Worm (Caenorhabditis elegans) whole organism, young adult: Measurements from ENCODE around the gene moc-5.
A peak's percentile ranks its signal among the peaks of the same experiment; 100 is the strongest.

Experiments
- B0261.1 ChIP-seq: sonication (generic microtip); optimal IDR thresholded peaks from 2 replicates; lab custom pipeline; 2016; ENCODE audit warnings: mild to moderate bottlenecking, missing genetic modification characterization, moderate library complexity, missing compliant biosample characterization
- B0336.3 ChIP-seq: fragments of 200-800 bp; sonication (Bioruptor generic); IDR thresholded peaks from 2 replicates; pipeline ENCODE4 v1.3.6; 2022; ENCODE audit warnings: missing genetic modification characterization, missing compliant biosample characterization
- F10E7.11 ChIP-seq: sonication (generic microtip); optimal IDR thresholded peaks from 2 replicates; lab custom pipeline; 2017; ENCODE audit warnings: mild to moderate bottlenecking, missing genetic modification characterization, moderate library complexity, missing compliant biosample characterization
- F22D6.2 ChIP-seq: sonication (generic microtip); optimal IDR thresholded peaks from 2 replicates; lab custom pipeline; 2016; ENCODE audit warnings: mild to moderate bottlenecking, missing genetic modification characterization, missing compliant biosample characterization
- F33H1.4 ChIP-seq: fragments of 200-800 bp; sonication (Bioruptor generic); IDR thresholded peaks from 2 replicates; pipeline ENCODE4 v1.3.6; 2022; ENCODE audit warnings: missing genetic modification reagents, missing genetic modification characterization, missing compliant biosample characterization
- F57C9.4 ChIP-seq: sonication (generic microtip); optimal IDR thresholded peaks from 2 replicates; lab custom pipeline; 2017; ENCODE audit warnings: mild to moderate bottlenecking, missing genetic modification characterization, missing compliant biosample characterization
- cebp-1 ChIP-seq, 2 experiments: fragments of 200-800 bp in 1 of 2; sonication (Bioruptor generic) in 1 of 2; sonication (generic microtip) in 1 of 2; IDR thresholded peaks in 1 of 2; optimal IDR thresholded peaks in 1 of 2; 2 replicates each; pipeline versions ENCODE4 v1.3.6 to Lab custom; 2017 to 2022; ENCODE audit warnings: missing compliant biosample characterization in 2 of 2, missing genetic modification characterization in 2 of 2, mild to moderate bottlenecking in 1 of 2, missing genetic modification reagents in 1 of 2, moderate library complexity in 1 of 2
- ceh-100 ChIP-seq: fragments of 200-800 bp; sonication (Bioruptor generic); IDR thresholded peaks from 2 replicates; pipeline ENCODE4 v1.3.6; 2022; ENCODE audit warnings: missing genetic modification reagents, missing genetic modification characterization, missing compliant biosample characterization
- dox-1 ChIP-seq: fragments of 200-800 bp; sonication (Bioruptor generic); IDR thresholded peaks from 2 replicates; pipeline ENCODE4 v1.3.6; 2022; ENCODE audit warnings: missing genetic modification reagents, missing genetic modification characterization, missing compliant biosample characterization
- egrh-3 ChIP-seq: fragments of 200-800 bp; sonication (Bioruptor generic); IDR thresholded peaks from 2 replicates; pipeline ENCODE4 v1.3.6; 2022; ENCODE audit warnings: missing genetic modification reagents, missing genetic modification characterization, missing compliant biosample characterization
- hlh-26 ChIP-seq: fragments of 200-800 bp; sonication (Bioruptor generic); conservative IDR thresholded peaks from 2 replicates; pipeline ENCODE4 v1.3.6; 2022; ENCODE audit warnings: missing genetic modification reagents, missing genetic modification characterization, missing compliant biosample characterization
- hmg-1.2 ChIP-seq: fragments of 200-800 bp; sonication (Bioruptor generic); IDR thresholded peaks from 2 replicates; pipeline ENCODE4 v1.3.6; 2022; ENCODE audit warnings: missing genetic modification reagents, missing genetic modification characterization, missing compliant biosample characterization
- hrde-1 ChIP-seq: sonication (generic microtip); optimal IDR thresholded peaks from 2 replicates; lab custom pipeline; 2016; ENCODE audit warnings: missing genetic modification characterization, mild to moderate bottlenecking, missing compliant biosample characterization, moderate library complexity, missing genotype, missing genetic modification reagents, borderline replicate concordance
- lin-26 ChIP-seq: fragments of 200-800 bp; sonication (Bioruptor generic); IDR thresholded peaks from 2 replicates; pipeline ENCODE4 v1.3.6; 2022; ENCODE audit warnings: missing genetic modification reagents, missing genetic modification characterization, missing compliant biosample characterization
- lin-40 ChIP-seq: sonication (generic microtip); optimal IDR thresholded peaks from 2 replicates; lab custom pipeline; 2016; ENCODE audit warnings: missing genetic modification characterization, mild to moderate bottlenecking, missing compliant biosample characterization, missing genotype, missing genetic modification reagents
- nfya-2 ChIP-seq: fragments of 200-800 bp; sonication (Bioruptor generic); IDR thresholded peaks from 2 replicates; pipeline ENCODE4 v1.3.6; 2022; ENCODE audit warnings: missing genetic modification reagents, missing genetic modification characterization, missing compliant biosample characterization
- nhr-80 ChIP-seq: sonication (generic microtip); optimal IDR thresholded peaks from 2 replicates; lab custom pipeline; 2016; ENCODE audit warnings: missing genetic modification characterization, missing compliant biosample characterization
- rpc-1 ChIP-seq, 2 experiments: fragments of 150-350 bp in 1 of 2; sonication (generic microtip) in 1 of 2; optimal IDR thresholded peaks; 2 replicates each; lab custom pipeline; 2014 to 2018; ENCODE audit warnings: missing biosample characterization in 1 of 2, missing genetic modification characterization in 1 of 2, missing genetic modification reagents in 1 of 2, missing genotype in 1 of 2
- sdz-38 ChIP-seq: sonication (generic microtip); optimal IDR thresholded peaks from 2 replicates; lab custom pipeline; 2016; ENCODE audit warnings: missing genotype, missing genetic modification characterization, missing compliant biosample characterization
- somi-1 ChIP-seq: fragments of 200-800 bp; sonication (Bioruptor generic); optimal IDR thresholded peaks from 2 replicates; lab custom pipeline; 2018; ENCODE audit warnings: mild to moderate bottlenecking, missing genetic modification characterization, missing compliant biosample characterization
- tlf-1 ChIP-seq: fragments of 200-800 bp; sonication (Bioruptor generic); optimal IDR thresholded peaks from 2 replicates; lab custom pipeline; 2018; ENCODE audit warnings: mild to moderate bottlenecking, missing genetic modification characterization, missing compliant biosample characterization
- unc-62 ChIP-seq: fragments of 150-350 bp; optimal IDR thresholded peaks from 2 replicates; lab custom pipeline; 2014; ENCODE audit warnings: missing biosample characterization, missing genetic modification reagents, missing genetic modification characterization
- ztf-6 ChIP-seq: fragments of 200-800 bp; sonication (Bioruptor generic); IDR thresholded peaks from 2 replicates; pipeline ENCODE4 v1.3.6; 2022; ENCODE audit warnings: missing genetic modification reagents, missing genetic modification characterization, missing compliant biosample characterization

Gene moc-5

DNA sequence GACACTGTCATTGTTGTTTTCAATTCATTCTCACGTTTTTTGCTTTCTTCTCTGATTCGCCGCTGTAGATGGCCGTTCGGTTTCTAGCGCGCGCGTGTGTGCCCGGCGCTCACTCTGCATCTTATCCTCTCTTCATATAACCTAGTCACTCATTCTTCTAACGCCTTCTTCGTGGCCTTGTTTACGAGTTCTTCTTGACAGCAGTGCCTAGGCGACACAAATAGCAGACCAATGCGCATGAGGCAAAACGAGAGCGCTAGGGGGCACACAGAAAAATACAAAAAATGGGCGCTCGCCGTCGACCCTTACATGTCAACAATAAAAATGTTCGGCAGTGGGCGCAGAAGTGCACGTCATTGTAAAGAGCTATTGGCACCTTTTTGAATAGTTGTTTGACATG is 14.7 kb downstream of the moc-5 start (continued):
- TF ChIP-seq cebp-1 (GFP tag; IDR thresholded peaks at IDR 0.05; lab: Robert Waterston, UW) (0 out of 2 replicates have a peak, but pooled peaks have one; percentile 12), cebp-1 (tag; optimal IDR thresholded peaks at IDR 0.05; lab: Kevin White, UChicago) (peak; percentile 66), tlf-1 (GFP tag; lab: Kevin White, UChicago) (no peak), F57C9.4 (tag; lab: Kevin White, UChicago) (no peak), lin-26 (0 out of 2 replicates have a peak, but pooled peaks have one; percentile 48), rpc-1 (optimal IDR thresholded peaks at IDR 0.05; lab: Kevin White, UChicago) (no peak), rpc-1 (tag; optimal IDR thresholded peaks at IDR 0.05; lab: Kevin White, UChicago) (no peak), ztf-6 (GFP tag; lab: Robert Waterston, UW) (no peak), somi-1 (GFP tag; lab: Kevin White, UChicago) (peak; percentile 32), F22D6.2 (tag; lab: Kevin White, UChicago) (no peak), nfya-2 (GFP tag; lab: Robert Waterston, UW) (no peak), hlh-26 (GFP tag; lab: Robert Waterston, UW) (no peak), F33H1.4 (GFP tag; lab: Robert Waterston, UW) (no peak), B0261.1 (no peak)

DNA sequence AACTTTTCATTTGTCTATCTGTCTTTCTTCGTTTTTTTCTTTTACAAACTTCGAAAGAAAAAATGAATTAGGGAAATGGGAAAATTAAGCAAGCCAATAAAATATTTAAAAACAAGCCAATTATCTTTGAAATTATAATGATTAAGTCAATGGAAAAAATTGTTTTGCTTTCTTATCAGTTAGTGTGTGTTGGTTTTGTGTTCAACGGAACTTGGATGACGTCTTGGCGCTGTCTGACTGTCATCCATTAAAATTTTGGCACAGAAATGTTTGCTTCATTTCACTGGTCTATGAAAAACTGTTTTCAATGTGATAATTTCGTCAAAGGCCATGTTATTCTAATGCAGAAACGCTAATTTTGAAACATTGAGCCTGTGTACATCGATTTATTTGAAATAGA is 15.3 kb downstream of the moc-5 start:
- peak; percentile 41 for TF ChIP-seq unc-62 (GFP tag; lab: Kevin White, UChicago)
- no peak for TF ChIP-seq ceh-100 (GFP tag; lab: Robert Waterston, UW)
- TF ChIP-seq nhr-80 = peak; percentile 46
- TF ChIP-seq hmg-1.2 = no peak

DNA sequence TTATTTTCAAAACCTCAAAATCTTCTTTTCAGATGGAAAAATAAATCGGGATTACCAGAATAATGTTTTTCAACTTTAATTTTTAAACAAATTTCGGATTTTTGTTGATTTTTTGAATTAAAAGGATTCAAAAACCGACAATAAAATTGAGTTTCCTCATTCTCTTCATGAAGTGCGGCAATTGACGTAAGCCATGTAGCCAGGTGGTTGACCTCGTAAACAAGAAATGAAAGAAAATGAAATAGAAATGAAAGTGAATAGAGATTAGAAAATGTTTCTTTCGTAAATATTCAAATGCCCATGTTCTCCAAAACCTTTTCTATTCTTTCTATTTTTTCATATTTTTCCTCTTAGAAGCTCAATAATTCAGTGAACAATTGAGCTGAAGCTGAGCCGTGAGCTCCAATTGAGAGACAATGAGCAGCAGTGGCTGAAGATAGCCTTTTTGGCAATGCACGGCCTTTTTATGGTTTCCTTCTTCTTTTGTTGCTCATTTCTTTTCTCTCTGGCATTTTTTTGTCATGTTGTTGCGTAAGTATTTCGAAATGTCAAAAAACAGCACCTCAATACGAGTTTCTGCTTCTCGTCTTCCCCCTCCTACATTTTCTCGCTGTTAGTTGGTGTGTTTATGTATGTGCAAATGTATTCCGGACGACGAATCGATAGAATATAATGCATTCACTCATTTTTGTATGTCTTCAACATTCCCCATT is 16.0 kb downstream of the moc-5 start:
- TF ChIP-seq cebp-1 (GFP tag; IDR thresholded peaks at IDR 0.05; lab: Robert Waterston, UW) (0 out of 2 replicates have a peak, but pooled peaks have one; percentile 44), cebp-1 (tag; optimal IDR thresholded peaks at IDR 0.05; lab: Kevin White, UChicago) (peak; percentile 88), dox-1 (GFP tag; lab: Robert Waterston, UW) (peak; percentile 42; the same call in 1 of the 2 replicates), somi-1 (GFP tag; lab: Kevin White, UChicago) (no peak), hrde-1 (tag; lab: Kevin White, UChicago) (no peak)
- TF ChIP-seq, all 124 proteins: peak for 2

DNA sequence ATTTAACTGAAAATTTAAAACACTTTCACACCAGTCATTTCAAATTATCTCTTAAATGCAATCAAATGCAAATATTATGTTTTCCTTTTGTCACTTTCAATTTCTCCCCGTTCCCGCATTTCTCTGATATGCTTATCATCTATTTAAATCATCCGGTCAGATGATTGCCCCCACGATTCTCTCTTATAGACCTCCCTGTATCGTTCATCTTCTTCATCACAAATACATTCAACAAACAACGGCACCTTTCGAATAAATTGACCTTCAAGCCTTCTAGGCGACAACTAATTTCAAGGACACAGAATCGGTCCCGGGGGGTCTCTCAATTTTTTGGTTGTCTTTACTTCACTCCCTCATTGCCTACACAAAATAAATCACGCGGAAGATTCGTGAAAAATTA is 16.9 kb downstream of the moc-5 start:
- TF ChIP-seq nhr-80 (peak; percentile 19), sdz-38 (tag; lab: Kevin White, UChicago) (no peak)

DNA sequence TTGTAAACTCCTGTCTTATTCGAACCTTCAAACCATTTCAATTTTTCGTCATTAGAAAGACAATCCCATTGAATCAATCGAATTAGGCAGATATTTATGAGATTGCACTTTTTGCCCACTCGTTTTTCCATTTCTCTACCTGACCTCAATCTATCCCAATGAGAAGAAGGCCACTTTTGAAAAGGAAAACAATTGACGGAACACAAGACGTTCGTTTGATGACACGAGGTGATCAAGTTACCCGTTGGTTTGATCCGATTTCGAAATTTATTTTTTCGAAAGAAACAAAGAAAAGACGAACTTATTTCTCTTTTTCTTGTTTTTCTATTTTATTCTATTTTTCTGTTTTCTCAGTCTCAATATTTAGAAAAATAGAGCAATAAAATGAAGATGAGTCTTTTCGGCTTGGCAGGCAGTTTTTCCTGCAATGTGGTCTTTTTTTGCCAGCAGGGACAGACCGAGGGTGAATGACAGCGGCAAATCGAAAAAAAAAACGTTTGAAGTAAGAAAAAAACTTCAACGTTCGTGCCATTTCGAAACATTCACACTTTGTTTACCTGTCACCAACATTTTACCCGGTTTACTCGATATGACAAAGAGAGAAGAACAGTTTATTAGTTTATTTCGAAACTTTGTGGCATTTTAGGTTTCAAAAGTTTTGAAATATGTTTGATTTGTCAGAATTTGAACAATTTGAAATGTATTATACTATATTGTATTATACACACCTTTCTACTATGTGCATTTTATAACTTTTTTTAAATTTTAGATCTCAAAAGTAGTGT is 17.6 kb downstream of the moc-5 start:
- TF ChIP-seq cebp-1 (GFP tag; IDR thresholded peaks at IDR 0.05; lab: Robert Waterston, UW) (no peak), cebp-1 (tag; optimal IDR thresholded peaks at IDR 0.05; lab: Kevin White, UChicago) (peak; percentile 74), unc-62 (GFP tag; lab: Kevin White, UChicago) (peak; percentile 59), B0336.3 (GFP tag; lab: Robert Waterston, UW) (no peak), lin-40 (tag; lab: Kevin White, UChicago) (no peak)
- TF ChIP-seq, all 124 proteins: peak for 2

DNA sequence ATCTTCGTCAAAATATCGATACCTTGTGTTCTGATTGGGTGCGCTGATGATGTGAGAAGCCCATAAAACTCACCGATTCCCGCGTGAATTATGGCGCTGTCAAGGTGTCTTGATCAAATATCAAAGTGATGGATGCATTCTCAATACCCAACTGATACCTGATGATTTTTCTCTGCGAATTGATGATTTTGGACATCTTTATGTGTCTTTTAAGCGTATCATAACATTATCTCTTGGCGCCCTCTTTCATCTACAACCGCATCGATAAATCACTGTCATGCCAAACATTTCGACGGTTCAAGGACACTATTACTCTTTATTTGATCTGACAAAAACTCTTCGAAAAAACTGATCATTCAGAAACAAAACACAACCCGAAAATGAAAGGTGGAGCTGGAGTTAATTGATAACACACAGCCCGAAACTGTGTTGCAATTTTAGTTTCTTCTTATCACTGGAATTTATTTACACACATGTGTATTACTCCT is 18.5 kb downstream of the moc-5 start:
- TF ChIP-seq nhr-80 = peak; percentile 60
- no peak for TF ChIP-seq F10E7.11 (tag; lab: Kevin White, UChicago)
- no peak for TF ChIP-seq egrh-3
- peak; percentile 9 for TF ChIP-seq lin-40 (tag; lab: Kevin White, UChicago)
- TF ChIP-seq, all 124 proteins: peak for 2
